Worm (Caenorhabditis elegans) whole organism, young adult: ENCODE results near the gene ssu-1.

Experiments used
- B0035.1 ChIP-seq: sonication (generic microtip); optimal IDR thresholded peaks from 2 replicates; lab custom pipeline; 2016; ENCODE audit warnings: missing genetic modification characterization, mild to moderate bottlenecking, missing compliant biosample characterization, missing genotype, missing genetic modification reagents
- B0261.1 ChIP-seq: sonication (generic microtip); optimal IDR thresholded peaks from 2 replicates; lab custom pipeline; 2016; ENCODE audit warnings: mild to moderate bottlenecking, missing genetic modification characterization, moderate library complexity, missing compliant biosample characterization
- B0336.3 ChIP-seq: fragments of 200-800 bp; sonication (Bioruptor generic); IDR thresholded peaks from 2 replicates; pipeline ENCODE4 v1.3.6; 2022; ENCODE audit warnings: missing genetic modification characterization, missing compliant biosample characterization
- K12H6.12 ChIP-seq: fragments of 200-800 bp; sonication (Bioruptor generic); optimal IDR thresholded peaks from 2 replicates; lab custom pipeline; 2018; ENCODE audit warnings: mild to moderate bottlenecking, missing genetic modification characterization, missing compliant biosample characterization
- T26A5.8 ChIP-seq: sonication (generic microtip); optimal IDR thresholded peaks from 2 replicates; lab custom pipeline; 2016; ENCODE audit warnings: missing genetic modification characterization, missing compliant biosample characterization
- ama-1 ChIP-seq, 3 experiments: fragments of 150-350 bp in 1 of 3; sonication (generic microtip) in 2 of 3; optimal IDR thresholded peaks; 2 replicates each; lab custom pipeline; 2014 to 2018; ENCODE audit warnings: missing biosample characterization in 2 of 3, missing genetic modification characterization in 2 of 3, missing genetic modification reagents in 2 of 3
- atf-7 ChIP-seq: sonication (generic microtip); optimal IDR thresholded peaks from 2 replicates; lab custom pipeline; 2017; ENCODE audit warnings: mild to moderate bottlenecking, missing genetic modification characterization, missing compliant biosample characterization
- ccch-3 ChIP-seq: fragments of 200-800 bp; sonication (Bioruptor generic); optimal IDR thresholded peaks from 2 replicates; lab custom pipeline; 2018; ENCODE audit warnings: mild to moderate bottlenecking, missing genetic modification characterization, missing compliant biosample characterization
- cebp-1 ChIP-seq, 2 experiments: fragments of 200-800 bp in 1 of 2; sonication (Bioruptor generic) in 1 of 2; sonication (generic microtip) in 1 of 2; IDR thresholded peaks in 1 of 2; optimal IDR thresholded peaks in 1 of 2; 2 replicates each; pipeline versions ENCODE4 v1.3.6 to Lab custom; 2017 to 2022; ENCODE audit warnings: missing compliant biosample characterization in 2 of 2, missing genetic modification characterization in 2 of 2, mild to moderate bottlenecking in 1 of 2, missing genetic modification reagents in 1 of 2, moderate library complexity in 1 of 2
- cebp-2 ChIP-seq: fragments of 200-800 bp; sonication (Bioruptor generic); IDR thresholded peaks from 2 replicates; pipeline ENCODE4 v1.3.6; 2022; ENCODE audit warnings: missing genetic modification characterization, missing compliant biosample characterization
- ceh-27 ChIP-seq: fragments of 200-800 bp; sonication (Bioruptor generic); optimal IDR thresholded peaks from 2 replicates; lab custom pipeline; 2018; ENCODE audit warnings: mild to moderate bottlenecking, missing genetic modification characterization, moderate library complexity, missing compliant biosample characterization
- ceh-79 ChIP-seq: sonication (generic microtip); optimal IDR thresholded peaks from 2 replicates; lab custom pipeline; 2017; ENCODE audit warnings: mild to moderate bottlenecking, missing genetic modification characterization, missing compliant biosample characterization
- chd-7 ChIP-seq: sonication (generic microtip); optimal IDR thresholded peaks from 2 replicates; lab custom pipeline; 2016; ENCODE audit warnings: mild to moderate bottlenecking, missing genetic modification characterization, moderate library complexity, missing compliant biosample characterization
- die-1 ChIP-seq: sonication (generic microtip); optimal IDR thresholded peaks from 2 replicates; lab custom pipeline; 2016; ENCODE audit warnings: missing genotype, mild to moderate bottlenecking, missing genetic modification characterization, missing compliant biosample characterization
- dox-1 ChIP-seq: fragments of 200-800 bp; sonication (Bioruptor generic); IDR thresholded peaks from 2 replicates; pipeline ENCODE4 v1.3.6; 2022; ENCODE audit warnings: missing genetic modification reagents, missing genetic modification characterization, missing compliant biosample characterization
- dpff-1 ChIP-seq: sonication (generic microtip); optimal IDR thresholded peaks from 2 replicates; lab custom pipeline; 2017; ENCODE audit warnings: mild to moderate bottlenecking, missing genetic modification characterization, missing compliant biosample characterization
- ekl-4 ChIP-seq: fragments of 200-800 bp; sonication (Bioruptor generic); IDR thresholded peaks from 2 replicates; pipeline ENCODE4 v1.3.6; 2022; ENCODE audit warnings: missing genetic modification reagents, missing genetic modification characterization, missing compliant biosample characterization
- gei-17 ChIP-seq: fragments of 200-800 bp; sonication (Bioruptor generic); optimal IDR thresholded peaks from 2 replicates; lab custom pipeline; 2018; ENCODE audit warnings: mild to moderate bottlenecking, missing genetic modification characterization, missing compliant biosample characterization
- hlh-12 ChIP-seq: sonication (generic microtip); optimal IDR thresholded peaks from 2 replicates; lab custom pipeline; 2016; ENCODE audit warnings: missing genetic modification characterization, missing compliant biosample characterization
- hsf-1 ChIP-seq: fragments of 200-800 bp; sonication (Bioruptor generic); IDR thresholded peaks from 2 replicates; pipeline ENCODE4 v1.3.6; 2022; ENCODE audit warnings: missing genetic modification reagents, missing genetic modification characterization, missing compliant biosample characterization
- let-526 ChIP-seq: fragments of 200-800 bp; sonication (Bioruptor generic); IDR thresholded peaks from 2 replicates; pipeline ENCODE4 v1.3.6; 2022; ENCODE audit warnings: missing genetic modification reagents, missing genetic modification characterization, missing compliant biosample characterization
- let-607 ChIP-seq, 2 experiments: fragments of 200-800 bp in 1 of 2; sonication (Bioruptor generic) in 1 of 2; sonication (generic microtip) in 1 of 2; optimal IDR thresholded peaks; 2 replicates each; lab custom pipeline; 2016 to 2018; ENCODE audit warnings: mild to moderate bottlenecking in 2 of 2, missing compliant biosample characterization in 2 of 2, missing genetic modification characterization in 2 of 2, moderate library complexity in 2 of 2, missing genotype in 1 of 2
- lin-40 ChIP-seq: sonication (generic microtip); optimal IDR thresholded peaks from 2 replicates; lab custom pipeline; 2016; ENCODE audit warnings: missing genetic modification characterization, mild to moderate bottlenecking, missing compliant biosample characterization, missing genotype, missing genetic modification reagents
- lin-54 ChIP-seq: fragments of 200-800 bp; sonication (Bioruptor generic); optimal IDR thresholded peaks from 2 replicates; lab custom pipeline; 2018; ENCODE audit warnings: mild to moderate bottlenecking, missing genetic modification characterization, missing compliant biosample characterization
- lir-1 ChIP-seq: fragments of 200-800 bp; sonication (Bioruptor generic); conservative IDR thresholded peaks from 2 replicates; pipeline ENCODE4 v1.3.6; 2022; ENCODE audit warnings: missing genetic modification reagents, missing genetic modification characterization, missing compliant biosample characterization
- lsl-1 ChIP-seq: fragments of 200-800 bp; sonication (Bioruptor generic); optimal IDR thresholded peaks from 2 replicates; lab custom pipeline; 2018; ENCODE audit warnings: mild to moderate bottlenecking, missing genetic modification characterization, moderate library complexity, missing compliant biosample characterization
- madf-10 ChIP-seq: sonication (generic microtip); optimal IDR thresholded peaks from 2 replicates; lab custom pipeline; 2016; ENCODE audit warnings: mild to moderate bottlenecking, missing genetic modification characterization, missing compliant biosample characterization
- madf-8 ChIP-seq: fragments of 200-800 bp; sonication (Bioruptor generic); conservative IDR thresholded peaks from 2 replicates; pipeline ENCODE4 v1.3.6; 2022; ENCODE audit warnings: missing genetic modification reagents, missing genetic modification characterization, missing compliant biosample characterization
- mcd-1 ChIP-seq: fragments of 200-800 bp; sonication (Bioruptor generic); IDR thresholded peaks from 2 replicates; pipeline ENCODE4 v1.3.6; 2022; ENCODE audit warnings: missing genetic modification reagents, missing genetic modification characterization, missing compliant biosample characterization
- nfyb-1 ChIP-seq: fragments of 200-800 bp; sonication (Bioruptor generic); IDR thresholded peaks from 2 replicates; pipeline ENCODE4 v1.3.6; 2022; ENCODE audit warnings: missing genetic modification reagents, missing genetic modification characterization, missing compliant biosample characterization
- nhr-120 ChIP-seq: fragments of 200-800 bp; sonication (Bioruptor generic); IDR thresholded peaks from 2 replicates; pipeline ENCODE4 v1.3.6; 2022; ENCODE audit warnings: missing genetic modification characterization, missing compliant biosample characterization
- nhr-90 ChIP-seq: sonication (generic microtip); optimal IDR thresholded peaks from 2 replicates; lab custom pipeline; 2016; ENCODE audit warnings: missing genotype, mild to moderate bottlenecking, missing genetic modification characterization, missing compliant biosample characterization
- pbrm-1 ChIP-seq: fragments of 200-800 bp; sonication (Bioruptor generic); IDR thresholded peaks from 2 replicates; pipeline ENCODE4 v1.3.6; 2022; ENCODE audit warnings: missing genetic modification reagents, missing genetic modification characterization, missing compliant biosample characterization
- rpc-1 ChIP-seq, 2 experiments: fragments of 150-350 bp in 1 of 2; sonication (generic microtip) in 1 of 2; optimal IDR thresholded peaks; 2 replicates each; lab custom pipeline; 2014 to 2018; ENCODE audit warnings: missing biosample characterization in 1 of 2, missing genetic modification characterization in 1 of 2, missing genetic modification reagents in 1 of 2, missing genotype in 1 of 2
- snpc-4 ChIP-seq, 5 experiments: fragments of 150-350 bp in 1 of 5; sonication (generic microtip) in 4 of 5; optimal IDR thresholded peaks; 2 replicates each; lab custom pipeline; 2014 to 2018; ENCODE audit warnings: missing genetic modification characterization in 5 of 5, missing biosample characterization in 3 of 5, antibody characterized with exemption in 2 of 5, mild to moderate bottlenecking in 2 of 5, missing compliant biosample characterization in 2 of 5, missing genotype in 2 of 5, moderate library complexity in 2 of 5, missing genetic modification reagents in 1 of 5
- somi-1 ChIP-seq: fragments of 200-800 bp; sonication (Bioruptor generic); optimal IDR thresholded peaks from 2 replicates; lab custom pipeline; 2018; ENCODE audit warnings: mild to moderate bottlenecking, missing genetic modification characterization, missing compliant biosample characterization
- tbp1 ChIP-seq: fragments of 200-800 bp; sonication (Bioruptor generic); optimal IDR thresholded peaks from 2 replicates; lab custom pipeline; 2018; ENCODE audit warnings: mild to moderate bottlenecking, missing genetic modification characterization, missing compliant biosample characterization
- tlf-1 ChIP-seq: fragments of 200-800 bp; sonication (Bioruptor generic); optimal IDR thresholded peaks from 2 replicates; lab custom pipeline; 2018; ENCODE audit warnings: mild to moderate bottlenecking, missing genetic modification characterization, missing compliant biosample characterization
- unc-62 ChIP-seq: fragments of 150-350 bp; optimal IDR thresholded peaks from 2 replicates; lab custom pipeline; 2014; ENCODE audit warnings: missing biosample characterization, missing genetic modification reagents, missing genetic modification characterization
- zim-3 ChIP-seq: sonication (generic microtip); optimal IDR thresholded peaks from 2 replicates; lab custom pipeline; 2017; ENCODE audit warnings: mild to moderate bottlenecking, missing genetic modification characterization, moderate library complexity, missing compliant biosample characterization
- ztf-18 ChIP-seq: sonication (generic microtip); optimal IDR thresholded peaks from 2 replicates; lab custom pipeline; 2016; ENCODE audit warnings: missing genotype, mild to moderate bottlenecking, missing genetic modification characterization, missing compliant biosample characterization
- ztf-22 ChIP-seq: fragments of 200-800 bp; sonication (Bioruptor generic); optimal IDR thresholded peaks from 2 replicates; lab custom pipeline; 2018; ENCODE audit warnings: mild to moderate bottlenecking, missing genetic modification characterization, moderate library complexity, missing compliant biosample characterization
- ztf-3 ChIP-seq: fragments of 200-800 bp; sonication (Bioruptor generic); optimal IDR thresholded peaks from 2 replicates; lab custom pipeline; 2018; ENCODE audit warnings: mild to moderate bottlenecking, missing genetic modification characterization, missing compliant biosample characterization

The ssu-1 gene

DNA sequence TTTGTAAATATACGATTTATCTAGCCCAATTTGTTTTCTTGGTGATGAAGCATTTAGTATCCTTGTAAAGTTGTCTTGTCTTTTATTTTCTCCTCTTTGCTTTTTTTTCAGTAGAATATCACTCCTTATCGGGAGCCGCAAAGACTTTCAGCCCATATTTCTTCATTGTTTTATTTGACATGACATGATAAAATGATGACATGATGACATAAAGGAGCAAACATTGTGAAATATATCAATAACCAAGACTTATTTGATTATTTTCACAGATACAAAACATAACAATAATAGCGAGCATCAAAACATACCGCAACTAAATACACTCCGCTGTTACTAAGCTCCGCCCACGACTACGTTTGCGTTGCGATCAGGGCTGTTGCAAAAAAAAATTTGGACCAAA lies 32.7 kb upstream of the ssu-1 start:
- TF ChIP-seq cebp-2 (GFP tag; lab: Robert Waterston, UW) (no peak), snpc-4 (GFP tag; optimal IDR thresholded peaks at IDR 0.05; lab: Kevin White, UChicago) (no peak), snpc-4 (tag; optimal IDR thresholded peaks at IDR 0.05; lab: Kevin White, UChicago) (no peak)

DNA sequence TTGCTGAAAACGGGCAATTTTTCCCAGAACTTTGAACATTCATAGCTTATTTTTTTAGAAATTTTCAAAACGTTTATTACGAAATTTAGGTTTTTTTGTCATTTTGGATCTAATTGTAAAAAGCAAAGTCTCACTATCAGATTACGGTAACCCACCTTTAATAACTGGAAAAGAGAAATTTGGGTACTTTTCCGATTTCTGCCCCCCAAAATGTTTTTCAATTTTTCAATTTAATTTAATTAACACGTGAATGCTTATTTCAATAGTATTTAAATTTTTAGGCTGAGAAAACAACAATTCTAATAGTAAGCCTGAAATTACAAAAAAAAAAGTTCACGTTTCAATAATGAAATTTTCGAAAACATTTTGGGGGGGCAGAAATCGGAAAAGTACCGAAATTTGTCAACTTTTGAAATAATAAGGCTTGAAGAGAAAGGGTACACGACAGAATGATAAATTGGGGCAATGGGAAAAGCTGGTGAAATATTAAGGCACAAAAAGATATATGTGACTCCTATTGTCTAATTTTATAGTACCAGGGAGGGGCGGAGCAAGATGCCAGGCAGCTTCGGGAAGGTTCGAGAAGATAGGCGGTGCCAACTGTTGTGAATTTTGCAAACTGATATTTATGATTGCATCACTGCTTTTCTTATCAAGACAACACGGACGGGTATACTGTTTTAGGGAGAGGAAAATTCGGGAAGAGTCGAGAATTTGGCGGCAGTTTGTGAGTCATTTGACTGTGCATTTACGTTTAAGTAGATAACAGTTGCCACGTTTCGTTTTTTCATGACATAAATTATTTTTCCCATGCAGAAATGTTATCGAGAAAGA lies 31.2 kb upstream of the ssu-1 start, which contains the start of gene F19B2.5:
Gene F19B2.5, minus strand, starts transcription at position 107 of the 834 bp plus-strand sequence.
- TF ChIP-seq mcd-1 (GFP tag; lab: Robert Waterston, UW) (peak; percentile 41; the same call in 1 of the 2 replicates), B0261.1 (tag; lab: Kevin White, UChicago) (no peak), ztf-22 (GFP tag; lab: Kevin White, UChicago) (no peak), ccch-3 (no peak), lir-1 (GFP tag; lab: Robert Waterston, UW) (no peak), madf-8 (GFP tag; lab: Robert Waterston, UW) (no peak), dox-1 (GFP tag; lab: Robert Waterston, UW) (peak; percentile 60; the same call in 1 of the 2 replicates), ztf-3 (peak; percentile 68), dpff-1 (tag; lab: Kevin White, UChicago) (peak; percentile 47), let-607 (tag; optimal IDR thresholded peaks at IDR 0.05; lab: Kevin White, UChicago) (peak; percentile 83 to 95), ceh-79 (tag; lab: Kevin White, UChicago) (no peak), lin-40 (no peak), madf-10 (tag; lab: Kevin White, UChicago) (peak; percentile 70), die-1 (tag; lab: Kevin White, UChicago) (no peak), zim-3 (peak; percentile 56), somi-1 (GFP tag; lab: Kevin White, UChicago) (no peak), B0336.3 (GFP tag; lab: Robert Waterston, UW) (peak; percentile 81), atf-7 (tag; lab: Kevin White, UChicago) (peak; percentile 95), snpc-4 (GFP tag; optimal IDR thresholded peaks at IDR 0.05; lab: Kevin White, UChicago) (no peak), snpc-4 (tag; optimal IDR thresholded peaks at IDR 0.05; lab: Kevin White, UChicago) (no peak), ztf-18 (tag; lab: Kevin White, UChicago) (peak; percentile 7), nhr-90 (tag; lab: Kevin White, UChicago) (peak; percentile 11), chd-7 (tag; lab: Kevin White, UChicago) (peak; percentile 80), lin-54 (GFP tag; lab: Kevin White, UChicago) (peak; percentile 34), let-526 (GFP tag; lab: Robert Waterston, UW) (peak; percentile 36; the same call in 1 of the 2 replicates), cebp-1 (GFP tag; IDR thresholded peaks at IDR 0.05; lab: Robert Waterston, UW) (no peak), cebp-1 (tag; optimal IDR thresholded peaks at IDR 0.05; lab: Kevin White, UChicago) (peak; percentile 50), lsl-1 (GFP tag; lab: Kevin White, UChicago) (peak; percentile 16), nhr-120 (GFP tag; lab: Robert Waterston, UW) (no peak), hlh-12 (tag; lab: Kevin White, UChicago) (no peak), hsf-1 (GFP tag; lab: Robert Waterston, UW) (peak; percentile 97), tbp1 (GFP tag; lab: Kevin White, UChicago) (peak; percentile 34), nfyb-1 (GFP tag; lab: Robert Waterston, UW) (peak; percentile 83; the same call in 1 of the 2 replicates), T26A5.8 (tag; lab: Kevin White, UChicago) (no peak), ama-1 (optimal IDR thresholded peaks at IDR 0.05; lab: Kevin White, UChicago) (peak; percentile 71), ama-1 (GFP tag; optimal IDR thresholded peaks at IDR 0.05; lab: Kevin White, UChicago) (no peak), unc-62 (GFP tag; lab: Kevin White, UChicago) (peak; percentile 61), K12H6.12 (no peak), pbrm-1 (GFP tag; lab: Robert Waterston, UW) (no peak), B0035.1 (tag; lab: Kevin White, UChicago) (no peak), ceh-27 (GFP tag; lab: Kevin White, UChicago) (no peak), gei-17 (GFP tag; lab: Kevin White, UChicago) (peak; percentile 51), tlf-1 (peak; percentile 66), rpc-1 (optimal IDR thresholded peaks at IDR 0.05; lab: Kevin White, UChicago) (peak; percentile 52), rpc-1 (tag; optimal IDR thresholded peaks at IDR 0.05; lab: Kevin White, UChicago) (no peak), ekl-4 (GFP tag; lab: Robert Waterston, UW) (0 out of 2 replicates have a peak, but pooled peaks have one; percentile 47)
